Worm (Caenorhabditis elegans) whole organism, young adult: ENCODE data around the gene acly-2.

ENCODE experiments used
- C06A6.2 ChIP-seq: fragments of 200-800 bp; sonication (Bioruptor generic); conservative IDR thresholded peaks from 2 replicates; pipeline ENCODE4 v1.3.6; 2022; ENCODE audit warnings: missing genetic modification characterization, missing compliant biosample characterization
- C17E4.6 ChIP-seq: fragments of 200-800 bp; sonication (Bioruptor generic); IDR thresholded peaks from 2 replicates; pipeline ENCODE4 v1.3.6; 2022; ENCODE audit warnings: missing genetic modification reagents, missing genetic modification characterization, missing compliant biosample characterization
- T26A5.8 ChIP-seq: sonication (generic microtip); optimal IDR thresholded peaks from 2 replicates; lab custom pipeline; 2016; ENCODE audit warnings: missing genetic modification characterization, missing compliant biosample characterization
- Y53F4B.3 ChIP-seq: fragments of 200-800 bp; sonication (Bioruptor generic); IDR thresholded peaks from 2 replicates; pipeline ENCODE4 v1.3.6; 2022; ENCODE audit warnings: missing genetic modification reagents, missing genetic modification characterization, missing compliant biosample characterization
- Y67H2A.10 ChIP-seq: fragments of 200-800 bp; sonication (Bioruptor generic); conservative IDR thresholded peaks from 2 replicates; pipeline ENCODE4 v1.3.6; 2022; ENCODE audit warnings: missing genetic modification reagents, missing genetic modification characterization, missing compliant biosample characterization
- Y79H2A.3 ChIP-seq: fragments of 200-800 bp; sonication (Bioruptor generic); conservative IDR thresholded peaks from 2 replicates; pipeline ENCODE4 v1.3.6; 2022; ENCODE audit warnings: missing genetic modification reagents, missing genetic modification characterization, missing compliant biosample characterization
- ama-1 ChIP-seq, 3 experiments: fragments of 150-350 bp in 1 of 3; sonication (generic microtip) in 2 of 3; optimal IDR thresholded peaks; 2 replicates each; lab custom pipeline; 2014 to 2018; ENCODE audit warnings: missing biosample characterization in 2 of 3, missing genetic modification characterization in 2 of 3, missing genetic modification reagents in 2 of 3
- aptf-2 ChIP-seq: fragments of 200-800 bp; sonication (Bioruptor generic); conservative IDR thresholded peaks from 2 replicates; pipeline ENCODE4 v1.3.6; 2022; ENCODE audit warnings: missing genetic modification reagents, missing genetic modification characterization, missing compliant biosample characterization
- atf-7 ChIP-seq: sonication (generic microtip); optimal IDR thresholded peaks from 2 replicates; lab custom pipeline; 2017; ENCODE audit warnings: mild to moderate bottlenecking, missing genetic modification characterization, missing compliant biosample characterization
- athp-1 ChIP-seq: sonication (generic microtip); optimal IDR thresholded peaks from 2 replicates; lab custom pipeline; 2017; ENCODE audit warnings: mild to moderate bottlenecking, missing genetic modification characterization, missing compliant biosample characterization
- attf-5 ChIP-seq: fragments of 200-800 bp; sonication (Bioruptor generic); optimal IDR thresholded peaks from 2 replicates; lab custom pipeline; 2018; ENCODE audit warnings: mild to moderate bottlenecking, missing genetic modification characterization, missing compliant biosample characterization
- ceh-27 ChIP-seq: fragments of 200-800 bp; sonication (Bioruptor generic); optimal IDR thresholded peaks from 2 replicates; lab custom pipeline; 2018; ENCODE audit warnings: mild to moderate bottlenecking, missing genetic modification characterization, moderate library complexity, missing compliant biosample characterization
- ceh-79 ChIP-seq: sonication (generic microtip); optimal IDR thresholded peaks from 2 replicates; lab custom pipeline; 2017; ENCODE audit warnings: mild to moderate bottlenecking, missing genetic modification characterization, missing compliant biosample characterization
- chd-7 ChIP-seq: sonication (generic microtip); optimal IDR thresholded peaks from 2 replicates; lab custom pipeline; 2016; ENCODE audit warnings: mild to moderate bottlenecking, missing genetic modification characterization, moderate library complexity, missing compliant biosample characterization
- dpff-1 ChIP-seq: sonication (generic microtip); optimal IDR thresholded peaks from 2 replicates; lab custom pipeline; 2017; ENCODE audit warnings: mild to moderate bottlenecking, missing genetic modification characterization, missing compliant biosample characterization
- dpl-1 ChIP-seq: fragments of 150-350 bp; optimal IDR thresholded peaks from 2 replicates; lab custom pipeline; 2014; ENCODE audit warnings: missing biosample characterization, missing genetic modification reagents, missing genetic modification characterization
- egl-44 ChIP-seq: fragments of 200-800 bp; sonication (Bioruptor generic); IDR thresholded peaks from 2 replicates; pipeline ENCODE4 v1.3.6; 2022; ENCODE audit warnings: missing genetic modification reagents, missing genetic modification characterization, missing compliant biosample characterization
- ekl-4 ChIP-seq: fragments of 200-800 bp; sonication (Bioruptor generic); IDR thresholded peaks from 2 replicates; pipeline ENCODE4 v1.3.6; 2022; ENCODE audit warnings: missing genetic modification reagents, missing genetic modification characterization, missing compliant biosample characterization
- hlh-26 ChIP-seq: fragments of 200-800 bp; sonication (Bioruptor generic); conservative IDR thresholded peaks from 2 replicates; pipeline ENCODE4 v1.3.6; 2022; ENCODE audit warnings: missing genetic modification reagents, missing genetic modification characterization, missing compliant biosample characterization
- hsf-1 ChIP-seq: fragments of 200-800 bp; sonication (Bioruptor generic); IDR thresholded peaks from 2 replicates; pipeline ENCODE4 v1.3.6; 2022; ENCODE audit warnings: missing genetic modification reagents, missing genetic modification characterization, missing compliant biosample characterization
- lag-1 ChIP-seq: fragments of 200-800 bp; sonication (Bioruptor generic); IDR thresholded peaks from 2 replicates; pipeline ENCODE4 v1.3.6; 2022; ENCODE audit warnings: missing genetic modification reagents, missing genetic modification characterization, missing compliant biosample characterization
- let-607 ChIP-seq, 2 experiments: fragments of 200-800 bp in 1 of 2; sonication (Bioruptor generic) in 1 of 2; sonication (generic microtip) in 1 of 2; optimal IDR thresholded peaks; 2 replicates each; lab custom pipeline; 2016 to 2018; ENCODE audit warnings: mild to moderate bottlenecking in 2 of 2, missing compliant biosample characterization in 2 of 2, missing genetic modification characterization in 2 of 2, moderate library complexity in 2 of 2, missing genotype in 1 of 2
- lin-54 ChIP-seq: fragments of 200-800 bp; sonication (Bioruptor generic); optimal IDR thresholded peaks from 2 replicates; lab custom pipeline; 2018; ENCODE audit warnings: mild to moderate bottlenecking, missing genetic modification characterization, missing compliant biosample characterization
- lir-1 ChIP-seq: fragments of 200-800 bp; sonication (Bioruptor generic); conservative IDR thresholded peaks from 2 replicates; pipeline ENCODE4 v1.3.6; 2022; ENCODE audit warnings: missing genetic modification reagents, missing genetic modification characterization, missing compliant biosample characterization
- madf-3 ChIP-seq: fragments of 200-800 bp; sonication (Bioruptor generic); IDR thresholded peaks from 2 replicates; pipeline ENCODE4 v1.3.6; 2022; ENCODE audit warnings: missing genetic modification reagents, missing genetic modification characterization, missing compliant biosample characterization
- madf-6 ChIP-seq: fragments of 200-800 bp; sonication (Bioruptor generic); IDR thresholded peaks from 2 replicates; pipeline ENCODE4 v1.3.6; 2022; ENCODE audit warnings: missing genetic modification reagents, missing genetic modification characterization, missing compliant biosample characterization
- mel-28 ChIP-seq: sonication (generic microtip); optimal IDR thresholded peaks from 2 replicates; lab custom pipeline; 2016; ENCODE audit warnings: borderline replicate concordance, mild to moderate bottlenecking, missing genetic modification characterization, missing compliant biosample characterization
- mxl-1 ChIP-seq: sonication (generic microtip); optimal IDR thresholded peaks from 2 replicates; lab custom pipeline; 2016; ENCODE audit warnings: missing genetic modification characterization, missing compliant biosample characterization
- nhr-120 ChIP-seq: fragments of 200-800 bp; sonication (Bioruptor generic); IDR thresholded peaks from 2 replicates; pipeline ENCODE4 v1.3.6; 2022; ENCODE audit warnings: missing genetic modification characterization, missing compliant biosample characterization
- nhr-80 ChIP-seq: sonication (generic microtip); optimal IDR thresholded peaks from 2 replicates; lab custom pipeline; 2016; ENCODE audit warnings: missing genetic modification characterization, missing compliant biosample characterization
- pbrm-1 ChIP-seq: fragments of 200-800 bp; sonication (Bioruptor generic); IDR thresholded peaks from 2 replicates; pipeline ENCODE4 v1.3.6; 2022; ENCODE audit warnings: missing genetic modification reagents, missing genetic modification characterization, missing compliant biosample characterization
- sea-2 ChIP-seq: fragments of 200-800 bp; sonication (Bioruptor generic); IDR thresholded peaks from 2 replicates; pipeline ENCODE4 v1.3.6; 2022; ENCODE audit warnings: missing genetic modification characterization, missing compliant biosample characterization
- snpc-1.3 ChIP-seq: sonication (generic microtip); optimal IDR thresholded peaks from 2 replicates; lab custom pipeline; 2017; ENCODE audit warnings: missing genetic modification characterization, mild to moderate bottlenecking, missing compliant biosample characterization, antibody characterized with exemption, moderate library complexity, missing genotype, missing genetic modification reagents; ENCODE audit not compliant: insufficient read depth
- snpc-4 ChIP-seq, 5 experiments: fragments of 150-350 bp in 1 of 5; sonication (generic microtip) in 4 of 5; optimal IDR thresholded peaks; 2 replicates each; lab custom pipeline; 2014 to 2018; ENCODE audit warnings: missing genetic modification characterization in 5 of 5, missing biosample characterization in 3 of 5, antibody characterized with exemption in 2 of 5, mild to moderate bottlenecking in 2 of 5, missing compliant biosample characterization in 2 of 5, missing genotype in 2 of 5, moderate library complexity in 2 of 5, missing genetic modification reagents in 1 of 5
- somi-1 ChIP-seq: fragments of 200-800 bp; sonication (Bioruptor generic); optimal IDR thresholded peaks from 2 replicates; lab custom pipeline; 2018; ENCODE audit warnings: mild to moderate bottlenecking, missing genetic modification characterization, missing compliant biosample characterization
- tbp1 ChIP-seq: fragments of 200-800 bp; sonication (Bioruptor generic); optimal IDR thresholded peaks from 2 replicates; lab custom pipeline; 2018; ENCODE audit warnings: mild to moderate bottlenecking, missing genetic modification characterization, missing compliant biosample characterization
- unc-130 ChIP-seq: sonication (generic microtip); optimal IDR thresholded peaks from 2 replicates; lab custom pipeline; 2016; ENCODE audit warnings: missing genetic modification reagents, missing genetic modification characterization, missing compliant biosample characterization
- xnd-1 ChIP-seq: sonication (generic microtip); optimal IDR thresholded peaks from 2 replicates; lab custom pipeline; 2016; ENCODE audit warnings: missing genotype, missing genetic modification reagents, missing genetic modification characterization, missing compliant biosample characterization
- ztf-26 ChIP-seq: sonication (generic microtip); optimal IDR thresholded peaks from 2 replicates; lab custom pipeline; 2017; ENCODE audit warnings: missing genetic modification characterization, missing compliant biosample characterization

Gene acly-2

DNA sequence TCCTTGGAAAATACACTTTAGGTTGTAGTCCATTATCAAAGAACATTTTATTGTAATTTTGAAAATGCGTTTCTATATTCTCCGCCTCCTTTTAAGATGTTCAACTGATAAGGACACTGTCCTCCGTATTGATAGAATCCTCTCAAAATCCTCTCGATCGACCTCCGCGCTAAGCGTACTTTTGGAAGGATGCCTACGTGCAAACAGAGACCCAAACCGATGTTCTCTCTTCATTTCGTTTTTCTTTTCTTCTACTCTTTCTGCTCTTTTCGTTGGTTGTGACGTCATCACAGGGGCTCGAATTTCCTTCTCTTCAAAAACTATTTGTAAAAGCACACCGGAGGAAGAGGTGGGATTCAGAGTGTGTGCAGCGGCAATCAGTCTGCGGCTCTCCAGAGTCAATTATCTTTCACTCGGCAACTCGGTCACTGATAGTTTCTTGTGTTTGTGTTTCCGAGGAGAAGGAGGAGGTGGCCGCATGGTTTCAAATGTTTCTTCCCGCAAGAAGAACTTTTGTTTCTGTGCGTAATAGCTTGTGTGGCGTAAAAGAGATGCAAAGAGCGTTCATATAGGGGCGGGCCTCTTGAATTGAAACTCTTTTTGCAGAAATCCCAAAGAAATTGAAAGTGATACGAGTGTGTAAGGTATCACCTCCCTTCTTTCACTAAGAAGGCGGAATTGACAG is 33.7 kb upstream of the acly-2 start, which contains the start of gene C34B4.2 (continued):
- TF ChIP-seq hsf-1 (GFP tag; lab: Robert Waterston, UW) (0 out of 2 replicates have a peak, but pooled peaks have one; percentile 17), aptf-2 (GFP tag; lab: Robert Waterston, UW) (no peak), lag-1 (no peak), snpc-4 (GFP tag; optimal IDR thresholded peaks at IDR 0.05; lab: Kevin White, UChicago) (no peak), snpc-4 (tag; optimal IDR thresholded peaks at IDR 0.05; lab: Kevin White, UChicago) (peak in 1 of 4 experiments; percentile 13), pbrm-1 (GFP tag; lab: Robert Waterston, UW) (0 out of 2 replicates have a peak, but pooled peaks have one; percentile 30), atf-7 (tag; lab: Kevin White, UChicago) (peak; percentile 82), egl-44 (GFP tag; lab: Robert Waterston, UW) (0 out of 2 replicates have a peak, but pooled peaks have one; percentile 54), ekl-4 (GFP tag; lab: Robert Waterston, UW) (0 out of 2 replicates have a peak, but pooled peaks have one; percentile 30), attf-5 (GFP tag; lab: Kevin White, UChicago) (peak; percentile 40), madf-6 (no peak), let-607 (tag; optimal IDR thresholded peaks at IDR 0.05; lab: Kevin White, UChicago) (peak in 1 of 2 experiments; percentile 48), lin-54 (GFP tag; lab: Kevin White, UChicago) (no peak), mel-28 (tag; lab: Kevin White, UChicago) (no peak)
- TF ChIP-seq, all 124 proteins: peak for 24

- TF ChIP-seq xnd-1 (tag; lab: Kevin White, UChicago) (no peak), ama-1 (optimal IDR thresholded peaks at IDR 0.05; lab: Kevin White, UChicago) (peak; percentile 19), ama-1 (GFP tag; optimal IDR thresholded peaks at IDR 0.05; lab: Kevin White, UChicago) (no peak), C17E4.6 (no peak), somi-1 (GFP tag; lab: Kevin White, UChicago) (no peak), ceh-27 (GFP tag; lab: Kevin White, UChicago) (no peak), snpc-1.3 (no peak), Y67H2A.10 (GFP tag; lab: Robert Waterston, UW) (no peak), dpff-1 (no peak), C06A6.2 (GFP tag; lab: Robert Waterston, UW) (0 out of 2 replicates have a peak, but pooled peaks have one; percentile 18), unc-130 (GFP tag; lab: Kevin White, UChicago) (no peak), nhr-120 (GFP tag; lab: Robert Waterston, UW) (no peak), chd-7 (tag; lab: Kevin White, UChicago) (no peak), Y79H2A.3 (GFP tag; lab: Robert Waterston, UW) (no peak), T26A5.8 (tag; lab: Kevin White, UChicago) (no peak), athp-1 (tag; lab: Kevin White, UChicago) (no peak)
Observed at ce11 chrV:13083751-13084672, 32.3 kb upstream of the acly-2 start.

- TF ChIP-seq egl-44 (GFP tag; lab: Robert Waterston, UW): no peak
- no peak for TF ChIP-seq hlh-26
- no peak for TF ChIP-seq sea-2 (GFP tag; lab: Robert Waterston, UW)
- no peak for TF ChIP-seq lir-1 (GFP tag; lab: Robert Waterston, UW)
- TF ChIP-seq aptf-2 (GFP tag; lab: Robert Waterston, UW): no peak
- no peak for TF ChIP-seq unc-130 (GFP tag; lab: Kevin White, UChicago)
- no peak for TF ChIP-seq ceh-79 (tag; lab: Kevin White, UChicago)
- TF ChIP-seq Y53F4B.3 (GFP tag; lab: Robert Waterston, UW): no peak
- peak; percentile 37 for TF ChIP-seq ztf-26 (tag; lab: Kevin White, UChicago)
- TF ChIP-seq dpl-1: no peak
- TF ChIP-seq tbp1 (GFP tag; lab: Kevin White, UChicago): peak; percentile 2
- no peak for TF ChIP-seq pbrm-1 (GFP tag; lab: Robert Waterston, UW)
- peak; percentile 78 for TF ChIP-seq nhr-80 (tag; lab: Kevin White, UChicago)
- no peak for TF ChIP-seq ekl-4 (GFP tag; lab: Robert Waterston, UW)
- TF ChIP-seq madf-6: no peak
- TF ChIP-seq chd-7 (tag; lab: Kevin White, UChicago): no peak
- TF ChIP-seq madf-3 (GFP tag; lab: Robert Waterston, UW): no peak
- no peak for TF ChIP-seq athp-1 (tag; lab: Kevin White, UChicago)
- no peak for TF ChIP-seq mxl-1 (tag; lab: Kevin White, UChicago)
- peak; percentile 3 for TF ChIP-seq somi-1 (GFP tag; lab: Kevin White, UChicago)
Observed at ce11 chrV:13085227-13085640, 31.1 kb upstream of the acly-2 start.
